Fruit fly (Drosophila melanogaster) whole organism, embryonic: Measurements from ENCODE around the gene CG9044.
A peak's percentile ranks its signal among the peaks of the same experiment; 100 is the strongest.

Experiments
- Abd-B ChIP-seq: fragments of 200-800 bp; sonication (Bioruptor generic); optimal IDR thresholded peaks from 2 replicates; lab custom pipeline; 2018; ENCODE audit warnings: missing biosample characterization, mild to moderate bottlenecking, missing genetic modification characterization, moderate library complexity
- Ada2b ChIP-seq: fragments of 200-800 bp; sonication (Bioruptor generic); IDR thresholded peaks from 2 replicates; pipeline ENCODE4 v1.3.6; 2022; ENCODE audit warnings: missing biosample characterization, missing genetic modification characterization
- Atf3 ChIP-seq: fragments of 200-800 bp; sonication (Bioruptor generic); optimal IDR thresholded peaks from 3 replicates; lab custom pipeline; 2016; ENCODE audit warnings: missing biosample characterization, missing genetic modification characterization
- Bdp1 ChIP-seq: fragments of 200-800 bp; sonication (Bioruptor generic); optimal IDR thresholded peaks from 3 replicates; lab custom pipeline; 2016; ENCODE audit warnings: missing biosample characterization, missing genetic modification characterization
- BtbVII ChIP-seq: fragments of 200-800 bp; sonication (Bioruptor generic); optimal IDR thresholded peaks from 3 replicates; lab custom pipeline; 2017; ENCODE audit warnings: missing biosample characterization, mild to moderate bottlenecking, missing genetic modification characterization
- Bteb2 ChIP-seq: fragments of 200-800 bp; sonication (Bioruptor generic); optimal IDR thresholded peaks from 2 replicates; lab custom pipeline; 2016; ENCODE audit warnings: missing biosample characterization, missing genetic modification characterization
- CG10267 ChIP-seq: fragments of 200-800 bp; sonication (Bioruptor generic); optimal IDR thresholded peaks from 2 replicates; lab custom pipeline; 2018; ENCODE audit warnings: missing biosample characterization, mild to moderate bottlenecking, missing genetic modification characterization, moderate library complexity
- CG10366 ChIP-seq: fragments of 200-800 bp; sonication (Bioruptor generic); IDR thresholded peaks from 2 replicates; pipeline ENCODE4 v1.3.6; 2022; ENCODE audit warnings: missing biosample characterization, missing genetic modification characterization
- CG11247 ChIP-seq: fragments of 200-800 bp; sonication (Bioruptor generic); IDR thresholded peaks from 2 replicates; pipeline ENCODE4 v1.3.6; 2022; ENCODE audit warnings: missing biosample characterization, missing genetic modification characterization
- CG12236 ChIP-seq: fragments of 200-800 bp; sonication (Bioruptor generic); optimal IDR thresholded peaks from 2 replicates; lab custom pipeline; 2016; ENCODE audit warnings: missing biosample characterization, missing genetic modification characterization
- CG12659 ChIP-seq: fragments of 200-800 bp; sonication (Bioruptor generic); optimal IDR thresholded peaks from 3 replicates; lab custom pipeline; 2017; ENCODE audit warnings: mild to moderate bottlenecking, missing biosample characterization, missing genetic modification reagents, missing genetic modification characterization
- CG14014 ChIP-seq: fragments of 200-800 bp; sonication (Bioruptor generic); IDR thresholded peaks from 2 replicates; pipeline ENCODE4 v1.3.6; 2022; ENCODE audit warnings: missing biosample characterization, missing genetic modification characterization
- CG15601 ChIP-seq: fragments of 200-800 bp; sonication (Bioruptor generic); optimal IDR thresholded peaks from 3 replicates; lab custom pipeline; 2019; ENCODE audit warnings: missing biosample characterization, mild to moderate bottlenecking, missing genetic modification characterization, moderate library complexity
- CG2678 ChIP-seq: fragments of 200-800 bp; sonication (Bioruptor generic); optimal IDR thresholded peaks from 3 replicates; lab custom pipeline; 2019; ENCODE audit warnings: missing biosample characterization, mild to moderate bottlenecking, missing genetic modification characterization, moderate library complexity
- CG32532 ChIP-seq: fragments of 200-800 bp; sonication (Bioruptor generic); IDR thresholded peaks from 2 replicates; pipeline ENCODE4 v1.3.6; 2022; ENCODE audit warnings: missing biosample characterization, missing genetic modification characterization
- CG32767 ChIP-seq: fragments of 200-800 bp; sonication (Bioruptor generic); IDR thresholded peaks from 2 replicates; pipeline ENCODE4 v1.3.6; 2022; ENCODE audit warnings: missing biosample characterization, missing genetic modification characterization
- CG34422 ChIP-seq: fragments of 200-800 bp; sonication (Bioruptor generic); IDR thresholded peaks from 3 replicates; pipeline ENCODE4 v1.3.6; 2022; ENCODE audit warnings: missing biosample characterization, missing genetic modification characterization
- CG42726 ChIP-seq: fragments of 200-800 bp; sonication (Bioruptor generic); IDR thresholded peaks from 2 replicates; pipeline ENCODE4 v1.3.6; 2022; ENCODE audit warnings: missing biosample characterization, missing genetic modification characterization; ENCODE audit not compliant: partially characterized antibody
- CG8281 ChIP-seq: fragments of 200-800 bp; sonication (Bioruptor generic); optimal IDR thresholded peaks from 2 replicates; lab custom pipeline; 2018; ENCODE audit warnings: missing biosample characterization, mild to moderate bottlenecking, missing genetic modification characterization, moderate library complexity
- Dfd ChIP-seq, 2 experiments: fragments of >200 bp; optimal IDR thresholded peaks; 2 replicates each; lab custom pipeline; 2017; ENCODE audit warnings: missing biosample characterization in 2 of 2, missing genetic modification characterization in 2 of 2
- Dip2 ChIP-seq: fragments of 200-800 bp; sonication (Bioruptor generic); IDR thresholded peaks from 2 replicates; pipeline ENCODE4 v1.3.6; 2022; ENCODE audit warnings: missing biosample characterization, missing genetic modification characterization
- Dp ChIP-seq: fragments of 200-800 bp; sonication (Bioruptor generic); optimal IDR thresholded peaks from 2 replicates; lab custom pipeline; 2018; ENCODE audit warnings: missing biosample characterization, mild to moderate bottlenecking, missing genetic modification characterization, moderate library complexity
- Hmr ChIP-seq: fragments of 200-800 bp; sonication (Bioruptor generic); optimal IDR thresholded peaks from 3 replicates; lab custom pipeline; 2017; ENCODE audit warnings: mild to moderate bottlenecking, missing biosample characterization, missing genetic modification reagents, missing genetic modification characterization
- Hr39 ChIP-seq: fragments of >200 bp; optimal IDR thresholded peaks from 2 replicates; lab custom pipeline; 2017
- Poxn ChIP-seq: fragments of 200-800 bp; sonication (Bioruptor generic); IDR thresholded peaks from 2 replicates; pipeline ENCODE4 v1.3.6; 2022; ENCODE audit warnings: missing biosample characterization, missing genetic modification characterization
- Ravus ChIP-seq: fragments of 200-800 bp; sonication (Bioruptor generic); IDR thresholded peaks from 2 replicates; pipeline ENCODE4 v1.3.6; 2022; ENCODE audit warnings: missing biosample characterization, missing genetic modification characterization
- Rx ChIP-seq: fragments of 200-800 bp; sonication (Bioruptor generic); IDR thresholded peaks from 2 replicates; pipeline ENCODE4 v1.3.6; 2022; ENCODE audit warnings: missing biosample characterization, missing genetic modification characterization
- Sox100B ChIP-seq: fragments of 200-800 bp; sonication (Bioruptor generic); optimal IDR thresholded peaks from 3 replicates; lab custom pipeline; 2018; ENCODE audit warnings: missing biosample characterization, mild to moderate bottlenecking, missing genetic modification characterization
- amos ChIP-seq: fragments of 200-800 bp; sonication (Bioruptor generic); IDR thresholded peaks from 2 replicates; pipeline ENCODE4 v1.3.6; 2022; ENCODE audit warnings: missing biosample characterization, missing genetic modification characterization; ENCODE audit not compliant: partially characterized antibody
- btn ChIP-seq: fragments of 200-800 bp; sonication (Bioruptor generic); optimal IDR thresholded peaks from 2 replicates; lab custom pipeline; 2016; ENCODE audit warnings: missing biosample characterization, missing genetic modification characterization
- cato ChIP-seq: fragments of 200-800 bp; sonication (Bioruptor generic); optimal IDR thresholded peaks from 2 replicates; lab custom pipeline; 2016; ENCODE audit warnings: missing biosample characterization, missing genetic modification characterization, borderline replicate concordance
- chinmo ChIP-seq: fragments of 200-800 bp; sonication (Bioruptor generic); IDR thresholded peaks from 4 replicates; pipeline ENCODE4 v1.3.6; 2022; ENCODE audit warnings: missing biosample characterization, missing genetic modification characterization; ENCODE audit not compliant: partially characterized antibody
- chn ChIP-seq: fragments of 200-800 bp; sonication (Bioruptor generic); optimal IDR thresholded peaks from 2 replicates; lab custom pipeline; 2016; ENCODE audit warnings: missing biosample characterization, missing genetic modification characterization
- croc ChIP-seq: fragments of 200-800 bp; sonication (Bioruptor generic); conservative IDR thresholded peaks from 3 replicates; pipeline ENCODE4 v1.3.6; 2022; ENCODE audit warnings: missing biosample characterization, missing genetic modification characterization
- cwo ChIP-seq: fragments of 200-800 bp; sonication (Bioruptor generic); optimal IDR thresholded peaks from 3 replicates; lab custom pipeline; 2017; ENCODE audit warnings: missing biosample characterization, missing genetic modification characterization, mild to moderate bottlenecking, moderate library complexity, missing genetic modification reagents
- gcm2 ChIP-seq: fragments of 200-800 bp; sonication (Bioruptor generic); optimal IDR thresholded peaks from 2 replicates; lab custom pipeline; 2016; ENCODE audit warnings: missing biosample characterization, missing genetic modification characterization
- gfzf ChIP-seq: fragments of 200-800 bp; sonication (Bioruptor generic); optimal IDR thresholded peaks from 2 replicates; lab custom pipeline; 2016; ENCODE audit warnings: missing biosample characterization, mild to moderate bottlenecking, missing genetic modification characterization, moderate library complexity
- grn ChIP-seq: fragments of 200-800 bp; sonication (Bioruptor generic); optimal IDR thresholded peaks from 3 replicates; lab custom pipeline; 2017; ENCODE audit warnings: missing biosample characterization, missing genetic modification characterization
- gsb-n ChIP-seq: fragments of 200-800 bp; sonication (Bioruptor generic); optimal IDR thresholded peaks from 3 replicates; lab custom pipeline; 2018; ENCODE audit warnings: missing biosample characterization, mild to moderate bottlenecking, missing genetic modification characterization
- hbn ChIP-seq: fragments of 200-800 bp; sonication (Bioruptor generic); IDR thresholded peaks from 2 replicates; pipeline ENCODE4 v1.3.6; 2022; ENCODE audit warnings: missing biosample characterization, missing genetic modification characterization; ENCODE audit not compliant: partially characterized antibody
- her ChIP-seq: fragments of 200-800 bp; sonication (Bioruptor generic); optimal IDR thresholded peaks from 2 replicates; lab custom pipeline; 2016; ENCODE audit warnings: missing biosample characterization, missing genetic modification characterization
- jumu ChIP-seq: fragments of 200-800 bp; sonication (Bioruptor generic); optimal IDR thresholded peaks from 3 replicates; lab custom pipeline; 2016; ENCODE audit warnings: missing biosample characterization, missing genetic modification characterization
- nerfin-2 ChIP-seq: fragments of 200-800 bp; sonication (Bioruptor generic); IDR thresholded peaks from 2 replicates; pipeline ENCODE4 v1.3.6; 2022; ENCODE audit warnings: missing biosample characterization, missing genetic modification characterization; ENCODE audit not compliant: partially characterized antibody
- p53 ChIP-seq: fragments of 200-800 bp; sonication (Bioruptor generic); optimal IDR thresholded peaks from 2 replicates; lab custom pipeline; 2016; ENCODE audit warnings: missing biosample characterization, missing genetic modification characterization
- pzg ChIP-seq: fragments of 200-800 bp; sonication (Bioruptor generic); optimal IDR thresholded peaks from 3 replicates; lab custom pipeline; 2018; ENCODE audit warnings: missing biosample characterization, mild to moderate bottlenecking, missing genetic modification characterization, moderate library complexity
- shn ChIP-seq: fragments of 200-800 bp; sonication (Bioruptor generic); optimal IDR thresholded peaks from 3 replicates; lab custom pipeline; 2016; ENCODE audit warnings: missing biosample characterization, missing genetic modification characterization
- slou ChIP-seq: fragments of 200-800 bp; sonication (Bioruptor generic); optimal IDR thresholded peaks from 3 replicates; lab custom pipeline; 2016; ENCODE audit warnings: missing biosample characterization, missing genetic modification characterization
- vnd ChIP-seq: fragments of 200-800 bp; sonication (Bioruptor generic); IDR thresholded peaks from 3 replicates; pipeline ENCODE4 v1.3.6; 2022; ENCODE audit warnings: missing biosample characterization, missing genetic modification characterization; ENCODE audit not compliant: partially characterized antibody
- zen2 ChIP-seq: fragments of 200-800 bp; sonication (Bioruptor generic); IDR thresholded peaks from 3 replicates; pipeline ENCODE4 v1.3.6; 2022; ENCODE audit warnings: missing biosample characterization, missing genetic modification characterization; ENCODE audit not compliant: partially characterized antibody

CG9044 gene

dm6 chr2L:5948775-5949526, at the start of gene CG9044 (continued):
- TF ChIP-seq grn (peak; percentile 70), croc (peak; percentile 28; the same call in 1 of the 3 replicates), Dp (GFP tag; lab: Kevin White, UChicago) (peak; percentile 75), Abd-B (GFP tag; lab: Kevin White, UChicago) (no peak), her (peak; percentile 6), Hr39 (lab: Kevin White, UChicago) (no peak), p53 (GFP tag; lab: Kevin White, UChicago) (no peak), Bdp1 (GFP tag; lab: Kevin White, UChicago) (peak; percentile 21), btn (GFP tag; lab: Kevin White, UChicago) (no peak), pzg (GFP tag; lab: Kevin White, UChicago) (peak; percentile 69), Hmr (peak; percentile 33), Ada2b (peak; percentile 45; the same call in 1 of the 2 replicates), amos (GFP tag; lab: Robert Waterston, UW) (peak; percentile 89), CG10267 (tag; lab: Kevin White, UChicago) (peak; percentile 59), gfzf (GFP tag; lab: Kevin White, UChicago) (peak; percentile 19), CG11247 (0 out of 2 replicates have a peak, but pooled peaks have one; percentile 43), CG12659 (GFP tag; lab: Kevin White, UChicago) (peak; percentile 79), chinmo (GFP tag; lab: Robert Waterston, UW) (peak; percentile 81; the same call in 2 of the 4 replicates), Sox100B (GFP tag; lab: Kevin White, UChicago) (no peak), CG14014 (peak; percentile 16; the same call in 1 of the 2 replicates), CG2678 (tag; lab: Kevin White, UChicago) (no peak), Rx (no peak), CG15601 (tag; lab: Kevin White, UChicago) (peak; percentile 37), CG10366 (GFP tag; lab: Robert Waterston, UW) (0 out of 2 replicates have a peak, but pooled peaks have one; percentile 40), Ravus (GFP tag; lab: Robert Waterston, UW) (no peak), gcm2 (GFP tag; lab: Kevin White, UChicago) (no peak), gsb-n (no peak), chn (GFP tag; lab: Kevin White, UChicago) (peak; percentile 62), CG8281 (tag; lab: Kevin White, UChicago) (no peak), Poxn (GFP tag; lab: Robert Waterston, UW) (no peak), cato (GFP tag; lab: Kevin White, UChicago) (peak; percentile 31), vnd (GFP tag; lab: Robert Waterston, UW) (peak; percentile 93), Bteb2 (peak; percentile 57), CG32767 (no peak), CG32532 (GFP tag; lab: Robert Waterston, UW) (peak; percentile 62), zen2 (GFP tag; lab: Robert Waterston, UW) (peak; percentile 68; the same call in 2 of the 3 replicates), CG34422 (peak; percentile 49; the same call in 1 of the 3 replicates), nerfin-2 (GFP tag; lab: Robert Waterston, UW) (peak; percentile 87), CG12236 (GFP tag; lab: Kevin White, UChicago) (no peak), shn (GFP tag; lab: Kevin White, UChicago) (peak; percentile 57), jumu (GFP tag; lab: Kevin White, UChicago) (peak; percentile 70), BtbVII (peak; percentile 0), cwo (GFP tag; lab: Kevin White, UChicago) (no peak), Dfd (GFP tag; optimal IDR thresholded peaks at IDR 0.05; lab: Kevin White, UChicago) (no peak), Dip2 (peak; percentile 91), hbn (peak; percentile 86), slou (GFP tag; lab: Kevin White, UChicago) (peak; percentile 21), CG42726 (GFP tag; lab: Robert Waterston, UW) (peak; percentile 77), Atf3 (GFP tag; lab: Kevin White, UChicago) (peak; percentile 37)
